Worm (Caenorhabditis elegans): ENCODE results near the gene F21F8.5.

DNA sequence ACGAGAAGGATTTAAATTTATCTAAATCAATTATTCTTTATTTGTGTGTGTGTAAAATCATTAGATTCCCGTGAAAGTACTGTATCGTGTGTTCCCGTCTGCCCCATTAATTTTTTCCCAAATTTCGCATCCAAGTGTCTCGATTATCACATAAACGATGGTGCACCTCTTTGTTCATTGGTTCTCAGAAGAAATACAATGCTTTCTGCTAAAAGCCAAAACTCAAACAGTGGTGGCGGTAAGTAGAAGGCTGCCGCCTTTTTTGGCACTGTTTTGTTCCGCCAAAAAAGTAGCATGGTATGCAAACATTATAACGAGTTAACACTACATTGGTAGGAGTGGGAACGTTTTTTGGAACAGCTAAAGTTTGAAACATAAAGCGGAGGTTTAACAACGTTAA lies 42.7 kb downstream of the F21F8.5 start:
- TF ChIP-seq dao-5 (tag; optimal IDR thresholded peaks at IDR 0.05) (no peak), him-1 (tag; optimal IDR thresholded peaks at IDR 0.05) (no peak), W03F9.2 (tag; optimal IDR thresholded peaks at IDR 0.05) (no peak)
